Worm (Caenorhabditis elegans) whole organism, L1 larva: ENCODE results near the gene ugt-33.

Experiments used
- lin-13 ChIP-seq: fragments of 150-350 bp; optimal IDR thresholded peaks from 2 replicates; lab custom pipeline; 2014; ENCODE audit warnings: missing biosample characterization, missing genetic modification reagents, missing genetic modification characterization
- nhr-11 ChIP-seq: fragments of 150-350 bp; optimal IDR thresholded peaks from 2 replicates; lab custom pipeline; 2014; ENCODE audit warnings: missing biosample characterization, missing genetic modification characterization
- nhr-237 ChIP-seq: fragments of 150-350 bp; optimal IDR thresholded peaks from 2 replicates; lab custom pipeline; 2014; ENCODE audit warnings: missing biosample characterization, missing genetic modification characterization
- nhr-47 ChIP-seq: sonication (generic microtip); optimal IDR thresholded peaks from 2 replicates; lab custom pipeline; 2016; ENCODE audit warnings: mild to moderate bottlenecking, missing genetic modification characterization, moderate library complexity, missing compliant biosample characterization
- pqm-1 ChIP-seq: sonication (generic microtip); optimal IDR thresholded peaks from 3 replicates; lab custom pipeline; 2017; ENCODE audit warnings: missing biosample characterization, missing genetic modification characterization
- snpc-4 ChIP-seq: fragments of 150-350 bp; optimal IDR thresholded peaks from 2 replicates; lab custom pipeline; 2014; ENCODE audit warnings: missing biosample characterization, missing genetic modification characterization
- sptf-1 ChIP-seq: fragments of 150-350 bp; optimal IDR thresholded peaks from 2 replicates; lab custom pipeline; 2014; ENCODE audit warnings: missing biosample characterization, missing genetic modification characterization

ce11 chrV:10466607-10467092, 26.6 kb upstream of the ugt-33 start:
- peak; percentile 89 for TF ChIP-seq lin-13
- peak; percentile 60 for TF ChIP-seq snpc-4 (tag; lab: Kevin White, UChicago)
- peak; percentile 96 for TF ChIP-seq nhr-237 (tag; lab: Kevin White, UChicago)
- TF ChIP-seq sptf-1 (tag; lab: Kevin White, UChicago), result no peak
- TF ChIP-seq nhr-47 (tag; lab: Kevin White, UChicago), result peak; percentile 95
- TF ChIP-seq pqm-1 (tag; lab: Kevin White, UChicago), result peak; percentile 38
- peak; percentile 93 for TF ChIP-seq nhr-11 (tag; lab: Kevin White, UChicago)
